Fruit fly (Drosophila melanogaster): Measurements from ENCODE around the gene CG42570.

- TF ChIP-seq Clk (GFP tag; optimal IDR thresholded peaks at IDR 0.05) (no peak), kay (GFP tag; ENCODE audit: borderline replicate concordance) (no peak), CG1620 (GFP tag; optimal IDR thresholded peaks at IDR 0.05) (no peak), CG12768 (GFP tag; optimal IDR thresholded peaks at IDR 0.05) (no peak), CG33017 (tag; optimal IDR thresholded peaks at IDR 0.05) (no peak), cnc (optimal IDR thresholded peaks at IDR 0.05) (no peak), ovo (GFP tag; optimal IDR thresholded peaks at IDR 0.05) (no peak), cic (GFP tag; optimal IDR thresholded peaks at IDR 0.05) (no peak)
These were observed 10.6 kb downstream of the CG42570 start, which contains the start of gene comm for dm6 chr3L:15728195-15728594.
